Worm (Caenorhabditis elegans) whole organism, mixed stage, embryonic: ENCODE measurements around the gene F18A11.2.

ENCODE experiments used
- ces-1 ChIP-seq: fragments of 150-350 bp; optimal IDR thresholded peaks from 2 replicates; lab custom pipeline; 2014; ENCODE audit warnings: missing biosample characterization, missing genetic modification reagents, missing genetic modification characterization
- lin-13 ChIP-seq: fragments of 150-350 bp; optimal IDR thresholded peaks from 2 replicates; lab custom pipeline; 2014; ENCODE audit warnings: missing biosample characterization, missing genetic modification characterization
- mep-1 ChIP-seq: fragments of 150-350 bp; optimal IDR thresholded peaks from 2 replicates; lab custom pipeline; 2017; ENCODE audit warnings: missing biosample characterization, missing genetic modification reagents, missing genetic modification characterization, inconsistent platforms
- pha-4 ChIP-seq: fragments of 150-350 bp; optimal IDR thresholded peaks from 2 replicates; lab custom pipeline; 2018; ENCODE audit warnings: missing biosample characterization, missing genetic modification reagents, missing genetic modification characterization

DNA sequence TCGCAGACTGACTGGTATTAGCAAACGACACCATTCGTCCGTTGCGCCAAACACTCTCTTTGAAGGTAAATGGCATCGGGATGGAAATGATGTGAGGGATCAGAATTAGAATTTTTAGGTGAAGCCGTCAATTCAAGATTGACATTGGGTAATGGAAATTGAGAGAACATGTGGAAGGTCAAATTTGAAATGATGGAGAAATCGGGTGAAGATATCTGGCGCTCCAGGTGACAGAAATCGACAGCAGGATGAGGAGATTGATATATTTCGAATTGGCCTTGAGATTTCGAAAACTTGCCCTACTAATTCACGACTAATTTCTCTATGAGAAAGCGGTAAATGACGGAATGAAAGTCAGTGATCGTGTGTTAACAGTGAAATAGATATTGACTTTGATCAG is 8.9 kb upstream of the F18A11.2 start:
- no peak for TF ChIP-seq lin-13 (tag; lab: Kevin White, UChicago)
- no peak for TF ChIP-seq mep-1 (tag; lab: Kevin White, UChicago)
- TF ChIP-seq pha-4 (tag; lab: Kevin White, UChicago): no peak
- TF ChIP-seq ces-1: no peak
